Fruit fly (Drosophila melanogaster) whole organism, embryonic: ENCODE measurements around the gene CG1142.

Experiments
- Ada2b ChIP-seq: fragments of 200-800 bp; sonication (Bioruptor generic); IDR thresholded peaks from 2 replicates; pipeline ENCODE4 v1.3.6; 2022; ENCODE audit warnings: missing biosample characterization, missing genetic modification characterization
- Atf6 ChIP-seq: fragments of 200-800 bp; sonication (Bioruptor generic); IDR thresholded peaks from 2 replicates; pipeline ENCODE4 v1.3.6; 2022; ENCODE audit warnings: missing biosample characterization, missing genetic modification characterization
- Bgb ChIP-seq: fragments of 200-800 bp; sonication (Bioruptor generic); IDR thresholded peaks from 2 replicates; pipeline ENCODE4 v1.3.6; 2022; ENCODE audit warnings: missing biosample characterization, missing genetic modification characterization; ENCODE audit not compliant: partially characterized antibody
- BtbVII ChIP-seq: fragments of 200-800 bp; sonication (Bioruptor generic); optimal IDR thresholded peaks from 3 replicates; lab custom pipeline; 2017; ENCODE audit warnings: missing biosample characterization, mild to moderate bottlenecking, missing genetic modification characterization
- CG11398 ChIP-seq: fragments of 200-800 bp; sonication (Bioruptor generic); optimal IDR thresholded peaks from 2 replicates; lab custom pipeline; 2016; ENCODE audit warnings: missing biosample characterization, missing genetic modification characterization
- CG12071 ChIP-seq: fragments of 200-800 bp; sonication (Bioruptor generic); optimal IDR thresholded peaks from 3 replicates; lab custom pipeline; 2018; ENCODE audit warnings: missing biosample characterization, mild to moderate bottlenecking, missing genetic modification characterization
- CG14050 ChIP-seq: fragments of 200-800 bp; sonication (Bioruptor generic); IDR thresholded peaks from 3 replicates; pipeline ENCODE4 v1.3.6; 2022; ENCODE audit warnings: missing biosample characterization, missing genetic modification characterization
- CG15073 ChIP-seq: fragments of 200-800 bp; sonication (Bioruptor generic); optimal IDR thresholded peaks from 2 replicates; lab custom pipeline; 2016; ENCODE audit warnings: missing biosample characterization, missing genetic modification characterization
- CG16863 ChIP-seq: fragments of 200-800 bp; sonication (Bioruptor generic); optimal IDR thresholded peaks from 3 replicates; lab custom pipeline; 2016; ENCODE audit warnings: missing biosample characterization, missing genetic modification characterization
- CG18619 ChIP-seq: fragments of 200-800 bp; sonication (Bioruptor generic); optimal IDR thresholded peaks from 3 replicates; lab custom pipeline; 2017; ENCODE audit warnings: missing biosample characterization, mild to moderate bottlenecking, missing genetic modification characterization
- CG2116 ChIP-seq: fragments of 200-800 bp; sonication (Bioruptor generic); optimal IDR thresholded peaks from 3 replicates; lab custom pipeline; 2018; ENCODE audit warnings: missing biosample characterization, mild to moderate bottlenecking, missing genetic modification characterization
- CG31441 ChIP-seq: fragments of 200-800 bp; sonication (Bioruptor generic); IDR thresholded peaks from 2 replicates; pipeline ENCODE4 v1.3.6; 2022; ENCODE audit warnings: missing biosample characterization, missing genetic modification characterization
- CG32532 ChIP-seq: fragments of 200-800 bp; sonication (Bioruptor generic); IDR thresholded peaks from 2 replicates; pipeline ENCODE4 v1.3.6; 2022; ENCODE audit warnings: missing biosample characterization, missing genetic modification characterization
- CG32767 ChIP-seq: fragments of 200-800 bp; sonication (Bioruptor generic); IDR thresholded peaks from 2 replicates; pipeline ENCODE4 v1.3.6; 2022; ENCODE audit warnings: missing biosample characterization, missing genetic modification characterization
- CG3726 ChIP-seq: fragments of 200-800 bp; sonication (Bioruptor generic); IDR thresholded peaks from 3 replicates; pipeline ENCODE4, ENCODE4 v1.3.6; 2022; ENCODE audit warnings: missing biosample characterization, missing genetic modification characterization
- CG7556 ChIP-seq: fragments of 200-800 bp; sonication (Bioruptor generic); optimal IDR thresholded peaks from 2 replicates; lab custom pipeline; 2017; ENCODE audit warnings: missing biosample characterization, mild to moderate bottlenecking, missing genetic modification characterization
- CG8359 ChIP-seq: fragments of 200-800 bp; sonication (Bioruptor generic); optimal IDR thresholded peaks from 2 replicates; lab custom pipeline; 2017; ENCODE audit warnings: missing biosample characterization, mild to moderate bottlenecking, missing genetic modification characterization, borderline replicate concordance
- CG9437 ChIP-seq: fragments of 200-800 bp; sonication (Bioruptor generic); optimal IDR thresholded peaks from 2 replicates; lab custom pipeline; 2018; ENCODE audit warnings: missing biosample characterization, mild to moderate bottlenecking, missing genetic modification characterization
- CG9817 ChIP-seq: fragments of 200-800 bp; sonication (Bioruptor generic); optimal IDR thresholded peaks from 2 replicates; lab custom pipeline; 2018; ENCODE audit warnings: missing biosample characterization, mild to moderate bottlenecking, missing genetic modification characterization, moderate library complexity
- CTCF ChIP-seq: fragments of 200-800 bp; sonication (Bioruptor generic); optimal IDR thresholded peaks from 2 replicates; lab custom pipeline; 2017; ENCODE audit warnings: missing biosample characterization, mild to moderate bottlenecking, missing genetic modification characterization, moderate library complexity
- Fer2 ChIP-seq: fragments of 200-800 bp; sonication (Bioruptor generic); optimal IDR thresholded peaks from 2 replicates; lab custom pipeline; 2018; ENCODE audit warnings: missing biosample characterization, mild to moderate bottlenecking, missing genetic modification characterization, moderate library complexity
- HLH4C ChIP-seq: fragments of 200-800 bp; sonication (Bioruptor generic); IDR thresholded peaks from 3 replicates; pipeline ENCODE4 v1.3.6; 2022; ENCODE audit warnings: missing biosample characterization, missing genetic modification characterization; ENCODE audit not compliant: partially characterized antibody
- Hmr ChIP-seq: fragments of 200-800 bp; sonication (Bioruptor generic); optimal IDR thresholded peaks from 3 replicates; lab custom pipeline; 2017; ENCODE audit warnings: mild to moderate bottlenecking, missing biosample characterization, missing genetic modification reagents, missing genetic modification characterization
- Hr39 ChIP-seq: fragments of >200 bp; optimal IDR thresholded peaks from 2 replicates; lab custom pipeline; 2017
- Pdp1 ChIP-seq, 2 experiments: fragments of 200-800 bp; sonication (Bioruptor generic); optimal IDR thresholded peaks; 3 replicates each; lab custom pipeline; 2016; ENCODE audit warnings: missing biosample characterization in 2 of 2, missing genetic modification characterization in 2 of 2, mild to moderate bottlenecking in 1 of 2, moderate library complexity in 1 of 2
- Rfx ChIP-seq: fragments of 200-800 bp; sonication (Bioruptor generic); IDR thresholded peaks from 2 replicates; pipeline ENCODE4 v1.3.6; 2022; ENCODE audit warnings: missing biosample characterization, missing genetic modification characterization
- Rx ChIP-seq: fragments of 200-800 bp; sonication (Bioruptor generic); IDR thresholded peaks from 2 replicates; pipeline ENCODE4 v1.3.6; 2022; ENCODE audit warnings: missing biosample characterization, missing genetic modification characterization
- Side ChIP-seq: fragments of 200-800 bp; sonication (Bioruptor generic); optimal IDR thresholded peaks from 2 replicates; lab custom pipeline; 2016; ENCODE audit warnings: missing biosample characterization, missing genetic modification characterization
- Six4 ChIP-seq: fragments of 200-800 bp; sonication (Bioruptor generic); optimal IDR thresholded peaks from 2 replicates; lab custom pipeline; 2016; ENCODE audit warnings: missing biosample characterization, missing genetic modification characterization
- Stat92E ChIP-seq, 3 experiments: fragments of >200 bp in 2 of 3; fragments of 200-800 bp in 1 of 3; sonication (Bioruptor generic) in 1 of 3; optimal IDR thresholded peaks; 2 replicates each; lab custom pipeline; 2017 to 2019; ENCODE audit warnings: missing biosample characterization in 3 of 3, missing genetic modification characterization in 3 of 3, mild to moderate bottlenecking in 1 of 3, moderate library complexity in 1 of 3
- ac ChIP-seq: fragments of 200-800 bp; sonication (Bioruptor generic); optimal IDR thresholded peaks from 3 replicates; lab custom pipeline; 2017; ENCODE audit warnings: missing biosample characterization, mild to moderate bottlenecking, missing genetic modification characterization
- amos ChIP-seq: fragments of 200-800 bp; sonication (Bioruptor generic); IDR thresholded peaks from 2 replicates; pipeline ENCODE4 v1.3.6; 2022; ENCODE audit warnings: missing biosample characterization, missing genetic modification characterization; ENCODE audit not compliant: partially characterized antibody
- bcd ChIP-seq: fragments of 200-800 bp; sonication (Bioruptor generic); optimal IDR thresholded peaks from 2 replicates; lab custom pipeline; 2017; ENCODE audit warnings: missing biosample characterization, mild to moderate bottlenecking, missing genetic modification characterization
- chinmo ChIP-seq: fragments of 200-800 bp; sonication (Bioruptor generic); IDR thresholded peaks from 4 replicates; pipeline ENCODE4 v1.3.6; 2022; ENCODE audit warnings: missing biosample characterization, missing genetic modification characterization; ENCODE audit not compliant: partially characterized antibody
- cwo ChIP-seq: fragments of 200-800 bp; sonication (Bioruptor generic); optimal IDR thresholded peaks from 3 replicates; lab custom pipeline; 2017; ENCODE audit warnings: missing biosample characterization, missing genetic modification characterization, mild to moderate bottlenecking, moderate library complexity, missing genetic modification reagents
- dysf ChIP-seq: fragments of 200-800 bp; sonication (Bioruptor generic); IDR thresholded peaks from 3 replicates; pipeline ENCODE4 v1.3.6; 2022; ENCODE audit warnings: missing biosample characterization, missing genetic modification characterization
- fd64A ChIP-seq: fragments of 200-800 bp; sonication (Bioruptor generic); optimal IDR thresholded peaks from 3 replicates; lab custom pipeline; 2018; ENCODE audit warnings: missing biosample characterization, mild to moderate bottlenecking, missing genetic modification characterization
- gce ChIP-seq: fragments of 200-800 bp; sonication (Bioruptor generic); IDR thresholded peaks from 3 replicates; pipeline ENCODE4 v1.3.6; 2022; ENCODE audit warnings: missing biosample characterization, missing genetic modification characterization
- lab ChIP-seq: fragments of 200-800 bp; sonication (Bioruptor generic); optimal IDR thresholded peaks from 3 replicates; lab custom pipeline; 2017; ENCODE audit warnings: missing biosample characterization, missing genetic modification characterization, mild to moderate bottlenecking, moderate library complexity, missing genetic modification reagents
- nau ChIP-seq: fragments of 200-800 bp; sonication (Bioruptor generic); optimal IDR thresholded peaks from 3 replicates; lab custom pipeline; 2017; ENCODE audit warnings: missing biosample characterization, mild to moderate bottlenecking, missing genetic modification characterization, missing genetic modification reagents
- rib ChIP-seq: fragments of 200-800 bp; sonication (Bioruptor generic); IDR thresholded peaks from 2 replicates; pipeline ENCODE4 v1.3.6; 2022; ENCODE audit warnings: missing biosample characterization, missing genetic modification characterization
- row ChIP-seq: fragments of 200-800 bp; sonication (Bioruptor generic); IDR thresholded peaks from 3 replicates; pipeline ENCODE4 v1.3.6; 2022; ENCODE audit warnings: missing biosample characterization, missing genetic modification characterization
- slbo ChIP-seq: fragments of 200-800 bp; sonication (Bioruptor generic); IDR thresholded peaks from 2 replicates; pipeline ENCODE4 v1.3.6; 2022; ENCODE audit warnings: missing biosample characterization, missing genetic modification characterization
- sob ChIP-seq: fragments of 200-800 bp; sonication (Bioruptor generic); IDR thresholded peaks from 2 replicates; pipeline ENCODE4 v1.3.6; 2022; ENCODE audit warnings: missing biosample characterization, missing genetic modification characterization
- tap ChIP-seq: fragments of 200-800 bp; optimal IDR thresholded peaks from 3 replicates; lab custom pipeline; 2019; ENCODE audit warnings: missing biosample characterization, mild to moderate bottlenecking, missing genetic modification characterization, moderate library complexity
- tgo ChIP-seq: fragments of 200-800 bp; sonication (Bioruptor generic); IDR thresholded peaks from 3 replicates; pipeline ENCODE4 v1.3.6; 2022; ENCODE audit warnings: missing biosample characterization, missing genetic modification characterization
- tna ChIP-seq: fragments of 200-800 bp; sonication (Bioruptor generic); IDR thresholded peaks from 2 replicates; pipeline ENCODE4 v1.3.6; 2022; ENCODE audit warnings: missing biosample characterization, missing genetic modification characterization; ENCODE audit not compliant: partially characterized antibody
- vnd ChIP-seq: fragments of 200-800 bp; sonication (Bioruptor generic); IDR thresholded peaks from 3 replicates; pipeline ENCODE4 v1.3.6; 2022; ENCODE audit warnings: missing biosample characterization, missing genetic modification characterization; ENCODE audit not compliant: partially characterized antibody
- wdn ChIP-seq: fragments of 200-800 bp; sonication (Bioruptor generic); IDR thresholded peaks from 2 replicates; pipeline ENCODE4 v1.3.6; 2022; ENCODE audit warnings: missing biosample characterization, missing genetic modification characterization

CG1142 gene

dm6 chr3R:7504989-7505761 is 31.6 kb upstream of the CG1142 start, which contains the start of gene alpha-Est9 (continued):
- no peak for TF ChIP-seq CG18619 (GFP tag; lab: Kevin White, UChicago)
- TF ChIP-seq CG15073 (GFP tag; lab: Kevin White, UChicago): no peak
- no peak for TF ChIP-seq nau (GFP tag; lab: Kevin White, UChicago)
- peak in 1 of 2 experiments; percentile 38 for TF ChIP-seq Pdp1 (GFP tag; optimal IDR thresholded peaks at IDR 0.05; lab: Kevin White, UChicago)
- TF ChIP-seq CG32532: peak; percentile 18; the same call in 1 of the 2 replicates
- 0 out of 2 replicates have a peak, but pooled peaks have one; percentile 31 for TF ChIP-seq Atf6 (GFP tag; lab: Robert Waterston, UW)
- no peak for TF ChIP-seq vnd (GFP tag; lab: Robert Waterston, UW)
- no peak for TF ChIP-seq ac (GFP tag; lab: Kevin White, UChicago)
- no peak for TF ChIP-seq CG12071 (GFP tag; lab: Kevin White, UChicago)
- TF ChIP-seq gce (GFP tag; lab: Robert Waterston, UW): no peak
- peak; percentile 77 for TF ChIP-seq lab (GFP tag; lab: Kevin White, UChicago)
- TF ChIP-seq chinmo (GFP tag; lab: Robert Waterston, UW): peak; percentile 87; the same call in 3 of the 4 replicates
- TF ChIP-seq tap (tag; lab: Kevin White, UChicago): no peak
- TF ChIP-seq CG32767 (GFP tag; lab: Robert Waterston, UW): no peak
- TF ChIP-seq row (GFP tag; lab: Robert Waterston, UW): 0 out of 3 replicates have a peak, but pooled peaks have one; percentile 5
- TF ChIP-seq CG31441 (GFP tag; lab: Robert Waterston, UW): no peak
- TF ChIP-seq fd64A (GFP tag; lab: Kevin White, UChicago): no peak
- no peak for TF ChIP-seq BtbVII (GFP tag; lab: Kevin White, UChicago)
- no peak for TF ChIP-seq Six4 (GFP tag; lab: Kevin White, UChicago)
- TF ChIP-seq cwo (GFP tag; lab: Kevin White, UChicago): peak; percentile 70
- TF ChIP-seq HLH4C (GFP tag; lab: Robert Waterston, UW): no peak
- TF ChIP-seq wdn (GFP tag; lab: Robert Waterston, UW): no peak
- no peak for TF ChIP-seq CG2116
- TF ChIP-seq slbo (GFP tag; lab: Robert Waterston, UW): no peak
- TF ChIP-seq CG8359: no peak
- no peak for TF ChIP-seq CG7556 (GFP tag; lab: Kevin White, UChicago)
- TF ChIP-seq Hmr: peak; percentile 52
- no peak for TF ChIP-seq CG16863 (GFP tag; lab: Kevin White, UChicago)
- no peak for TF ChIP-seq bcd (GFP tag; lab: Kevin White, UChicago)
- TF ChIP-seq Stat92E (GFP tag; optimal IDR thresholded peaks at IDR 0.05; lab: Kevin White, UChicago): no peak
- TF ChIP-seq Side (GFP tag; lab: Kevin White, UChicago): no peak
- no peak for TF ChIP-seq Fer2 (tag; lab: Kevin White, UChicago)
- peak; percentile 55; the same call in 1 of the 2 replicates for TF ChIP-seq sob (GFP tag; lab: Robert Waterston, UW)
- TF ChIP-seq amos (GFP tag; lab: Robert Waterston, UW): no peak; the same call in 1 of the 2 replicates
- TF ChIP-seq Rfx: peak; percentile 50; the same call in 1 of the 2 replicates
- TF ChIP-seq Hr39 (lab: Kevin White, UChicago): no peak
- TF ChIP-seq tna (GFP tag; lab: Robert Waterston, UW): no peak
- no peak for TF ChIP-seq Rx (GFP tag; lab: Robert Waterston, UW)
- no peak for TF ChIP-seq CG11398 (GFP tag; lab: Kevin White, UChicago)
- no peak for TF ChIP-seq CG3726 (GFP tag; lab: Robert Waterston, UW)
- TF ChIP-seq Ada2b (GFP tag; lab: Robert Waterston, UW): no peak
- peak; percentile 48; the same call in 1 of the 2 replicates for TF ChIP-seq Bgb (GFP tag; lab: Robert Waterston, UW)
- TF ChIP-seq CTCF: no peak
- no peak for TF ChIP-seq CG14050 (GFP tag; lab: Robert Waterston, UW)
- peak; percentile 1 for TF ChIP-seq CG9817 (tag; lab: Kevin White, UChicago)
- peak; percentile 25; the same call in 1 of the 3 replicates for TF ChIP-seq dysf (GFP tag; lab: Robert Waterston, UW)
- TF ChIP-seq tgo (GFP tag; lab: Robert Waterston, UW): no peak
- no peak for TF ChIP-seq CG9437 (GFP tag; lab: Kevin White, UChicago)
- peak; percentile 73 for TF ChIP-seq rib (GFP tag; lab: Robert Waterston, UW)
